Worm (Caenorhabditis elegans) whole organism, L1 larva: ENCODE results near the gene bus-17.

Experiments
- fkh-4 ChIP-seq: sonication (generic microtip); optimal IDR thresholded peaks from 2 replicates; lab custom pipeline; 2016; ENCODE audit warnings: missing compliant biosample characterization, missing genetic modification characterization, borderline replicate concordance
- hlh-17 ChIP-seq: fragments of 200-800 bp; sonication (Bioruptor generic); optimal IDR thresholded peaks from 2 replicates; lab custom pipeline; 2018; ENCODE audit warnings: missing genetic modification characterization, mild to moderate bottlenecking, missing compliant biosample characterization, moderate library complexity, borderline replicate concordance
- lin-39 ChIP-seq: fragments of 150-350 bp; optimal IDR thresholded peaks from 2 replicates; lab custom pipeline; 2014; ENCODE audit warnings: missing biosample characterization, missing genetic modification reagents, missing genetic modification characterization
- nhr-11 ChIP-seq: fragments of 150-350 bp; optimal IDR thresholded peaks from 2 replicates; lab custom pipeline; 2014; ENCODE audit warnings: missing biosample characterization, missing genetic modification characterization
- unc-62 ChIP-seq: fragments of 150-350 bp; optimal IDR thresholded peaks from 2 replicates; lab custom pipeline; 2014; ENCODE audit warnings: missing biosample characterization, missing genetic modification reagents, missing genetic modification characterization

DNA sequence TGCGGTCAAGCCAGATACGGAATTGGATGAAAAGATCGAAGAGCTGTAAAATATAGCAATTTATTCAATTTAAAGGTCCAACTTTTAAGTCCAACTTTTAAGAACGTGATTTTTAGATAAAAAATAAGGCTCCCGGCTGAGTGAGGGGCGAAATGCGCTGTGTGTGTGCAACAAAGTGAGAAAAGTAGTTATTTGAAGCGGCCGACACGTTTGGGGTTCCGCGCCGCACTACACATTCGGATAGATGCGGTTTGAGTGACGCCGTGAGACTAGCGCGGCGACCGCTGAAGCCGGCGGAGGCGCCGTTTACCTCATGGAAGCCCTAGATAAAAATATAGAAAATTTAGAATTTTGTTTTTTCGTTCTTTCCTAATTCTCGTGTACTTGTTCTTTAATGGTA lies 4.6 kb upstream of the bus-17 start:
- TF ChIP-seq unc-62 (no peak), hlh-17 (GFP tag; lab: Kevin White, UChicago) (no peak), nhr-11 (tag; lab: Kevin White, UChicago) (no peak), lin-39 (tag; lab: Kevin White, UChicago) (no peak), fkh-4 (tag; lab: Kevin White, UChicago) (no peak)
